Worm (Caenorhabditis elegans): ENCODE data around the gene ncs-1.

DNA sequence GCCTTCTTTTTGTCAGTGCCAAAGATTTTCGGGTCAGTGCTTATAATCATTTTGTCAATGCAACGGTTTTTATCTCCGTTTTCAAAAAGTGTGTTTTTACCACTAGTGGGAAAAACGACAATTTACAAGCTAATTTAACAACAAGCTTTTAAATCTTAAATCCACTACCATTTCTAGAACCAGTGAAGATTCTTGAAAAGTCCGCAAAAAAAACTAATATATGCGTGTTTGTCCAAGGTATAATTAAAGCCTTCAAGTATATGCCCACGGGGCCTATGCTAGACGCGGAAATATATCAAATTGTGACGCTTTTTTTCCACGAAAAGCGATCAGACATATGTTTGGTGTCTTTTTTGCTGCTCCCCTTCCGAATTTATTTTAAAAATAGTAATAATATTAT lies 50.5 kb downstream of the ncs-1 start:
- TF ChIP-seq fkh-6 (tag; optimal IDR thresholded peaks at IDR 0.05) = no peak
- TF ChIP-seq lim-6 (tag; optimal IDR thresholded peaks at IDR 0.05) = no peak
- no peak for TF ChIP-seq ceh-19 (GFP tag; optimal IDR thresholded peaks at IDR 0.05)
- TF ChIP-seq rnt-1 (tag; optimal IDR thresholded peaks at IDR 0.05) = no peak
- no peak for TF ChIP-seq nhr-11 (tag; optimal IDR thresholded peaks at IDR 0.05)
- TF ChIP-seq nfya-1 (tag; optimal IDR thresholded peaks at IDR 0.05) = no peak
- no peak for TF ChIP-seq C08G9.2 (tag; optimal IDR thresholded peaks at IDR 0.05)
- no peak for TF ChIP-seq ama-1 (optimal IDR thresholded peaks at IDR 0.05)
- no peak for TF ChIP-seq che-1 (tag; optimal IDR thresholded peaks at IDR 0.05)
- TF ChIP-seq eyg-1 (tag; optimal IDR thresholded peaks at IDR 0.05) = no peak
- TF ChIP-seq sdc-2 (tag; optimal IDR thresholded peaks at IDR 0.05) = no peak
